Worm (Caenorhabditis elegans) whole organism, late embryonic: ENCODE data around the gene smc-5.

ENCODE experiments used
- C38D4.7 ChIP-seq: fragments of 200-800 bp; sonication (Bioruptor generic); optimal IDR thresholded peaks from 2 replicates; lab custom pipeline; 2018; ENCODE audit warnings: mild to moderate bottlenecking, missing genetic modification characterization, moderate library complexity, missing compliant biosample characterization
- K02D7.2 ChIP-seq: sonication (generic microtip); optimal IDR thresholded peaks from 2 replicates; lab custom pipeline; 2017; ENCODE audit warnings: mild to moderate bottlenecking, missing genetic modification characterization, missing compliant biosample characterization
- K09A11.1 ChIP-seq: sonication (generic microtip); optimal IDR thresholded peaks from 2 replicates; lab custom pipeline; 2017; ENCODE audit warnings: antibody characterized with exemption, mild to moderate bottlenecking, missing genetic modification characterization, missing compliant biosample characterization; ENCODE audit not compliant: insufficient read depth
- Y22D7AL.16 ChIP-seq: sonication (generic microtip); optimal IDR thresholded peaks from 2 replicates; lab custom pipeline; 2016; ENCODE audit warnings: missing genetic modification characterization, missing compliant biosample characterization
- ahr-1 ChIP-seq: sonication (generic microtip); optimal IDR thresholded peaks from 2 replicates; lab custom pipeline; 2016; ENCODE audit warnings: missing genetic modification characterization, missing compliant biosample characterization
- ceh-18 ChIP-seq: sonication (generic microtip); optimal IDR thresholded peaks from 2 replicates; lab custom pipeline; 2016; ENCODE audit warnings: missing genetic modification characterization, missing compliant biosample characterization
- ceh-2 ChIP-seq: sonication (generic microtip); optimal IDR thresholded peaks from 2 replicates; lab custom pipeline; 2016; ENCODE audit warnings: missing genotype, missing genetic modification characterization, missing compliant biosample characterization
- ceh-22 ChIP-seq: sonication (generic microtip); optimal IDR thresholded peaks from 2 replicates; lab custom pipeline; 2017; ENCODE audit warnings: missing biosample characterization, missing genetic modification characterization
- ceh-24 ChIP-seq: sonication (generic microtip); optimal IDR thresholded peaks from 2 replicates; lab custom pipeline; 2016; ENCODE audit warnings: mild to moderate bottlenecking, missing genetic modification characterization, missing compliant biosample characterization
- ceh-30 ChIP-seq: fragments of 150-350 bp; optimal IDR thresholded peaks from 2 replicates; lab custom pipeline; 2014; ENCODE audit warnings: missing biosample characterization, missing genetic modification characterization
- ceh-31 ChIP-seq: sonication (generic microtip); optimal IDR thresholded peaks from 2 replicates; lab custom pipeline; 2016; ENCODE audit warnings: missing genetic modification characterization, missing compliant biosample characterization
- ceh-34 ChIP-seq: sonication (generic microtip); optimal IDR thresholded peaks from 2 replicates; lab custom pipeline; 2016; ENCODE audit warnings: mild to moderate bottlenecking, missing genetic modification characterization, missing compliant biosample characterization
- ceh-45 ChIP-seq: fragments of 200-800 bp; sonication (Bioruptor generic); IDR thresholded peaks from 2 replicates; pipeline ENCODE4 v1.3.6; 2022; ENCODE audit warnings: missing genetic modification reagents, missing genetic modification characterization, missing compliant biosample characterization
- ceh-48 ChIP-seq: sonication (generic microtip); optimal IDR thresholded peaks from 2 replicates; lab custom pipeline; 2016; ENCODE audit warnings: missing genetic modification characterization, inconsistent platforms, missing compliant biosample characterization
- ceh-6 ChIP-seq: fragments of 200-800 bp; sonication (Bioruptor generic); optimal IDR thresholded peaks from 2 replicates; lab custom pipeline; 2018; ENCODE audit warnings: mild to moderate bottlenecking, missing genetic modification characterization, missing compliant biosample characterization
- dmd-4 ChIP-seq: sonication (generic microtip); optimal IDR thresholded peaks from 2 replicates; lab custom pipeline; 2016; ENCODE audit warnings: borderline replicate concordance, missing genetic modification characterization, missing compliant biosample characterization
- dve-1 ChIP-seq: sonication (generic microtip); optimal IDR thresholded peaks from 2 replicates; lab custom pipeline; 2017; ENCODE audit warnings: antibody characterized with exemption, mild to moderate bottlenecking, missing genetic modification characterization, missing compliant biosample characterization
- elt-4 ChIP-seq: sonication (generic microtip); optimal IDR thresholded peaks from 2 replicates; lab custom pipeline; 2016; ENCODE audit warnings: missing genetic modification characterization, missing compliant biosample characterization
- ets-4 ChIP-seq: sonication (generic microtip); optimal IDR thresholded peaks from 2 replicates; lab custom pipeline; 2016; ENCODE audit warnings: missing genetic modification characterization, missing compliant biosample characterization
- eyg-1 ChIP-seq: sonication (generic microtip); optimal IDR thresholded peaks from 2 replicates; lab custom pipeline; 2016; ENCODE audit warnings: missing genotype, missing genetic modification characterization, missing compliant biosample characterization
- fkh-10 ChIP-seq: fragments of 150-350 bp; optimal IDR thresholded peaks from 2 replicates; lab custom pipeline; 2014; ENCODE audit warnings: missing biosample characterization, missing genetic modification reagents, missing genetic modification characterization
- gmeb-2 ChIP-seq: sonication (generic microtip); optimal IDR thresholded peaks from 2 replicates; lab custom pipeline; 2016; ENCODE audit warnings: missing genetic modification characterization, inconsistent platforms, missing compliant biosample characterization
- hlh-15 ChIP-seq: sonication (generic microtip); optimal IDR thresholded peaks from 2 replicates; lab custom pipeline; 2016; ENCODE audit warnings: missing genetic modification characterization, missing compliant biosample characterization
- hlh-30 ChIP-seq: sonication (generic microtip); optimal IDR thresholded peaks from 2 replicates; lab custom pipeline; 2017; ENCODE audit warnings: antibody characterized with exemption, missing genetic modification characterization, missing compliant biosample characterization; ENCODE audit not compliant: insufficient read depth
- hlh-8 ChIP-seq: sonication (generic microtip); optimal IDR thresholded peaks from 2 replicates; lab custom pipeline; 2016; ENCODE audit warnings: missing genotype, missing genetic modification characterization, missing compliant biosample characterization
- lim-6 ChIP-seq: sonication (generic microtip); optimal IDR thresholded peaks from 2 replicates; lab custom pipeline; 2016; ENCODE audit warnings: missing genetic modification characterization, missing compliant biosample characterization
- lin-11 ChIP-seq: fragments of 200-800 bp; sonication (Bioruptor generic); optimal IDR thresholded peaks from 2 replicates; lab custom pipeline; 2018; ENCODE audit warnings: mild to moderate bottlenecking, missing genetic modification characterization, missing compliant biosample characterization
- madf-2 ChIP-seq: sonication (generic microtip); optimal IDR thresholded peaks from 2 replicates; lab custom pipeline; 2017; ENCODE audit warnings: missing genetic modification characterization, missing compliant biosample characterization
- nfya-1 ChIP-seq: sonication (generic microtip); optimal IDR thresholded peaks from 2 replicates; lab custom pipeline; 2017; ENCODE audit warnings: missing genetic modification characterization, mild to moderate bottlenecking, missing compliant biosample characterization, antibody characterized with exemption, moderate library complexity
- nhr-11 ChIP-seq: fragments of 150-350 bp; optimal IDR thresholded peaks from 2 replicates; lab custom pipeline; 2014; ENCODE audit warnings: missing biosample characterization, missing genetic modification characterization
- nhr-232 ChIP-seq: sonication (generic microtip); optimal IDR thresholded peaks from 2 replicates; lab custom pipeline; 2016; ENCODE audit warnings: missing genetic modification characterization, missing compliant biosample characterization
- npax-4 ChIP-seq: sonication (generic microtip); optimal IDR thresholded peaks from 2 replicates; lab custom pipeline; 2016; ENCODE audit warnings: missing genetic modification characterization, missing compliant biosample characterization
- odd-2 ChIP-seq: sonication (generic microtip); optimal IDR thresholded peaks from 2 replicates; lab custom pipeline; 2017; ENCODE audit warnings: antibody characterized with exemption, mild to moderate bottlenecking, missing genetic modification characterization, missing compliant biosample characterization
- pag-3 ChIP-seq: sonication (generic microtip); optimal IDR thresholded peaks from 2 replicates; lab custom pipeline; 2016; ENCODE audit warnings: missing compliant biosample characterization, missing genetic modification characterization, borderline replicate concordance
- pax-1 ChIP-seq: fragments of 150-350 bp; optimal IDR thresholded peaks from 2 replicates; lab custom pipeline; 2014; ENCODE audit warnings: missing biosample characterization, missing genetic modification characterization
- pha-2 ChIP-seq: sonication (generic microtip); optimal IDR thresholded peaks from 2 replicates; lab custom pipeline; 2017; ENCODE audit warnings: mild to moderate bottlenecking, missing genetic modification characterization, missing compliant biosample characterization
- pqm-1 ChIP-seq: sonication (generic microtip); optimal IDR thresholded peaks from 2 replicates; lab custom pipeline; 2016; ENCODE audit warnings: missing genetic modification characterization, missing compliant biosample characterization
- ref-2 ChIP-seq: sonication (generic microtip); optimal IDR thresholded peaks from 2 replicates; lab custom pipeline; 2016; ENCODE audit warnings: missing genetic modification characterization, missing compliant biosample characterization
- rnt-1 ChIP-seq: sonication (generic microtip); optimal IDR thresholded peaks from 2 replicates; lab custom pipeline; 2016; ENCODE audit warnings: missing genetic modification characterization, missing compliant biosample characterization
- sox-2 ChIP-seq: fragments of 200-800 bp; sonication (Bioruptor generic); IDR thresholded peaks from 2 replicates; pipeline ENCODE4 v1.3.6; 2022; ENCODE audit warnings: missing genetic modification reagents, missing genetic modification characterization, missing compliant biosample characterization
- tbx-2 ChIP-seq: sonication (generic microtip); optimal IDR thresholded peaks from 2 replicates; lab custom pipeline; 2016; ENCODE audit warnings: missing genetic modification characterization, missing compliant biosample characterization
- tbx-7 ChIP-seq: sonication (generic microtip); optimal IDR thresholded peaks from 2 replicates; lab custom pipeline; 2016; ENCODE audit warnings: missing genotype, missing genetic modification characterization, missing compliant biosample characterization
- ttx-3 ChIP-seq: sonication (generic microtip); optimal IDR thresholded peaks from 2 replicates; lab custom pipeline; 2016; ENCODE audit warnings: missing genetic modification reagents, missing genetic modification characterization, missing compliant biosample characterization
- unc-3 ChIP-seq, 2 experiments: fragments of 200-800 bp in 1 of 2; sonication (Bioruptor generic) in 1 of 2; sonication (generic microtip) in 1 of 2; conservative IDR thresholded peaks in 1 of 2; optimal IDR thresholded peaks in 1 of 2; 2 replicates each; pipeline versions ENCODE4 v1.3.6 to Lab custom; 2016 to 2022; ENCODE audit warnings: missing compliant biosample characterization in 2 of 2, missing genetic modification characterization in 2 of 2, missing genetic modification reagents in 1 of 2
- unc-55 ChIP-seq: sonication (generic microtip); optimal IDR thresholded peaks from 2 replicates; lab custom pipeline; 2017; ENCODE audit warnings: missing biosample characterization, missing genetic modification reagents, missing genetic modification characterization
- unc-86 ChIP-seq: sonication (generic microtip); optimal IDR thresholded peaks from 2 replicates; lab custom pipeline; 2016; ENCODE audit warnings: missing genetic modification characterization, missing compliant biosample characterization
- ztf-16 ChIP-seq: sonication (generic microtip); optimal IDR thresholded peaks from 2 replicates; lab custom pipeline; 2017; ENCODE audit warnings: missing genetic modification characterization, missing compliant biosample characterization

The smc-5 gene

ce11 chrII:5032669-5033068, 29.3 kb upstream of the smc-5 start (continued):
- TF ChIP-seq nhr-232 (tag; lab: Kevin White, UChicago) = peak; percentile 87
- TF ChIP-seq lim-6 (tag; lab: Kevin White, UChicago) = no peak
- TF ChIP-seq ref-2 = peak; percentile 90
- peak; percentile 80 for TF ChIP-seq hlh-15
- TF ChIP-seq ceh-48 = peak; percentile 77
- peak; percentile 88 for TF ChIP-seq eyg-1 (tag; lab: Kevin White, UChicago)
- TF ChIP-seq pha-2 (tag; lab: Kevin White, UChicago) = peak; percentile 88
- TF ChIP-seq tbx-7 (tag; lab: Kevin White, UChicago) = peak; percentile 7
- peak; percentile 87 for TF ChIP-seq gmeb-2 (tag; lab: Kevin White, UChicago)
- peak; percentile 86 for TF ChIP-seq K02D7.2 (tag; lab: Kevin White, UChicago)
- TF ChIP-seq hlh-8 = peak; percentile 79
- peak; percentile 83 for TF ChIP-seq dve-1
- TF ChIP-seq fkh-10 (GFP tag; lab: Kevin White, UChicago) = no peak
- TF ChIP-seq C38D4.7 = peak; percentile 85
- peak; percentile 15 for TF ChIP-seq pag-3
- peak; percentile 78 for TF ChIP-seq nfya-1
- peak; percentile 91 for TF ChIP-seq ceh-18
- TF ChIP-seq ttx-3 (tag; lab: Kevin White, UChicago) = peak; percentile 81
- TF ChIP-seq ceh-2 (tag; lab: Kevin White, UChicago) = peak; percentile 86
- TF ChIP-seq ceh-45 (GFP tag; lab: Robert Waterston, UW) = peak; percentile 77; the same call in 1 of the 2 replicates
- TF ChIP-seq unc-55 = no peak
- TF ChIP-seq dmd-4 (tag; lab: Kevin White, UChicago) = peak; percentile 55
- TF ChIP-seq ztf-16 = peak; percentile 86
- TF ChIP-seq tbx-2 = peak; percentile 85
- TF ChIP-seq unc-3 (GFP tag; conservative IDR thresholded peaks at IDR 0.05; lab: Robert Waterston, UW) = peak; percentile 86
- peak; percentile 81 for TF ChIP-seq unc-3 (tag; optimal IDR thresholded peaks at IDR 0.05; lab: Kevin White, UChicago)
- no peak for TF ChIP-seq pax-1
- peak; percentile 15 for TF ChIP-seq elt-4 (tag; lab: Kevin White, UChicago)
- peak; percentile 76 for TF ChIP-seq ahr-1 (tag; lab: Kevin White, UChicago)
- peak; percentile 75 for TF ChIP-seq ceh-31 (tag; lab: Kevin White, UChicago)
- TF ChIP-seq rnt-1 = peak; percentile 58
- TF ChIP-seq Y22D7AL.16 (tag; lab: Kevin White, UChicago) = peak; percentile 85
- TF ChIP-seq madf-2 (tag; lab: Kevin White, UChicago) = peak; percentile 81
- TF ChIP-seq npax-4 (tag; lab: Kevin White, UChicago) = peak; percentile 73
- TF ChIP-seq ceh-22 (tag; lab: Kevin White, UChicago) = peak; percentile 22
- no peak for TF ChIP-seq ceh-30 (tag; lab: Kevin White, UChicago)
- peak; percentile 54 for TF ChIP-seq sox-2
- TF ChIP-seq nhr-11 (tag; lab: Kevin White, UChicago) = no peak
- TF ChIP-seq lin-11 (tag; lab: Kevin White, UChicago) = peak; percentile 75
- TF ChIP-seq ceh-6 = peak; percentile 90
- peak; percentile 91 for TF ChIP-seq ceh-34 (tag; lab: Kevin White, UChicago)
- TF ChIP-seq pqm-1 (tag; lab: Kevin White, UChicago) = peak; percentile 73
- TF ChIP-seq ceh-24 = peak; percentile 72
- peak; percentile 78 for TF ChIP-seq K09A11.1 (tag; lab: Kevin White, UChicago)

- no peak for TF ChIP-seq ets-4 (tag; lab: Kevin White, UChicago)
- no peak for TF ChIP-seq odd-2
- no peak for TF ChIP-seq ahr-1 (tag; lab: Kevin White, UChicago)
- TF ChIP-seq lin-11 (tag; lab: Kevin White, UChicago) = no peak
- no peak for TF ChIP-seq unc-55
- TF ChIP-seq npax-4 (tag; lab: Kevin White, UChicago) = no peak
- TF ChIP-seq ttx-3 (tag; lab: Kevin White, UChicago) = no peak
- no peak for TF ChIP-seq unc-86 (tag; lab: Kevin White, UChicago)
- TF ChIP-seq ceh-22 (tag; lab: Kevin White, UChicago) = no peak
- TF ChIP-seq hlh-30 (tag; lab: Kevin White, UChicago) = no peak
- TF ChIP-seq nhr-11 (tag; lab: Kevin White, UChicago) = no peak
Measured at ce11 chrII:5033935-5034334, 28.0 kb upstream of the smc-5 start, which contains the start of gene F33G12.3. F33G12.3 (minus strand) TSS chrII:5034035.
